Fruit fly (Drosophila melanogaster): Measurements from ENCODE around the gene TfIIEbeta.

TfIIEbeta gene

dm6 chr3L:4254301-4254834 lies 32.5 kb upstream of the TfIIEbeta start, which contains the start of the genes ago and CG1265 (continued):
- no peak for TF ChIP-seq tx (GFP tag; optimal IDR thresholded peaks at IDR 0.05)
- TF ChIP-seq CG17612 (GFP tag; IDR thresholded peaks at IDR 0.05): no peak
- TF ChIP-seq Meics (GFP tag; optimal IDR thresholded peaks at IDR 0.05): peak; percentile 55
- TF ChIP-seq bowl (GFP tag; IDR thresholded peaks at IDR 0.05): no peak
- peak; percentile 45 for TF ChIP-seq CG33557 (GFP tag; optimal IDR thresholded peaks at IDR 0.05)
- TF ChIP-seq sug (tag; optimal IDR thresholded peaks at IDR 0.05): peak; percentile 43
- peak; percentile 47 for TF ChIP-seq CG30020 (tag; optimal IDR thresholded peaks at IDR 0.05)
- TF ChIP-seq CG7271 (tag; optimal IDR thresholded peaks at IDR 0.05): no peak
- peak; percentile 57 for TF ChIP-seq CG10209 (GFP tag; optimal IDR thresholded peaks at IDR 0.05)
- TF ChIP-seq dmrt11E (tag; optimal IDR thresholded peaks at IDR 0.05): peak; percentile 23
- peak; percentile 14 for TF ChIP-seq pzg (GFP tag; optimal IDR thresholded peaks at IDR 0.05)
- TF ChIP-seq CG6765 (GFP tag; optimal IDR thresholded peaks at IDR 0.05): no peak
- peak; percentile 6; the same call in 1 of the 3 replicates for TF ChIP-seq ci (GFP tag; IDR thresholded peaks at IDR 0.05)
- TF ChIP-seq gsb-n (tag; optimal IDR thresholded peaks at IDR 0.05): no peak
- TF ChIP-seq CG2678 (tag; optimal IDR thresholded peaks at IDR 0.05): peak; percentile 54
- TF ChIP-seq CG31365 (tag; optimal IDR thresholded peaks at IDR 0.05): no peak
- peak; percentile 49 for TF ChIP-seq NfI (GFP tag; optimal IDR thresholded peaks at IDR 0.05)
- TF ChIP-seq CG12299 (tag; optimal IDR thresholded peaks at IDR 0.05): no peak
- peak; percentile 3 for TF ChIP-seq az2 (GFP tag; optimal IDR thresholded peaks at IDR 0.05)
- TF ChIP-seq GATAe (GFP tag; conservative IDR thresholded peaks at IDR 0.05): no peak
- peak; percentile 66 for TF ChIP-seq E2f2 (GFP tag; IDR thresholded peaks at IDR 0.05)
- TF ChIP-seq Elba2 (GFP tag; optimal IDR thresholded peaks at IDR 0.05): no peak
- TF ChIP-seq CG14441 (GFP tag; IDR thresholded peaks at IDR 0.05): peak; percentile 39; the same call in 1 of the 2 replicates
- peak; percentile 39; the same call in 2 of the 4 replicates for TF ChIP-seq Dll (GFP tag; IDR thresholded peaks at IDR 0.05; ENCODE audit: partially characterized antibody)
- peak; percentile 9; the same call in 1 of the 2 replicates for TF ChIP-seq CG10366 (GFP tag; IDR thresholded peaks at IDR 0.05)
- peak in 1 of 2 experiments; percentile 55 for TF ChIP-seq Hr51 (GFP tag; optimal IDR thresholded peaks at IDR 0.05)
- TF ChIP-seq CG6254 (GFP tag; optimal IDR thresholded peaks at IDR 0.05): no peak
- peak; percentile 8 for TF ChIP-seq zfh2 (GFP tag; optimal IDR thresholded peaks at IDR 0.05)
- TF ChIP-seq slp2 (GFP tag; optimal IDR thresholded peaks at IDR 0.05): no peak
- no peak for TF ChIP-seq ftz-f1 (GFP tag; optimal IDR thresholded peaks at IDR 0.05)
- TF ChIP-seq her (GFP tag; optimal IDR thresholded peaks at IDR 0.05): no peak
- TF ChIP-seq gfzf (GFP tag; optimal IDR thresholded peaks at IDR 0.05): peak; percentile 73
- TF ChIP-seq CG6689 (GFP tag; IDR thresholded peaks at IDR 0.05): peak; percentile 38; the same call in 1 of the 2 replicates
- peak; percentile 31 for TF ChIP-seq Oli (tag; optimal IDR thresholded peaks at IDR 0.05)
- no peak for TF ChIP-seq Nf-YA (GFP tag; IDR thresholded peaks at IDR 0.05)
- peak; percentile 48 for TF ChIP-seq Ssrp (tag; optimal IDR thresholded peaks at IDR 0.05)
- peak; percentile 46 for TF ChIP-seq CG7372 (GFP tag; IDR thresholded peaks at IDR 0.05)
- no peak for TF ChIP-seq aop (GFP tag; IDR thresholded peaks at IDR 0.05)
- 0 out of 3 replicates have a peak, but pooled peaks have one; percentile 30 for TF ChIP-seq knrl (GFP tag; IDR thresholded peaks at IDR 0.05; ENCODE audit: partially characterized antibody)
- no peak for TF ChIP-seq crc (GFP tag; optimal IDR thresholded peaks at IDR 0.05)
- peak; percentile 51 for TF ChIP-seq phol (tag; optimal IDR thresholded peaks at IDR 0.05)
- TF ChIP-seq Drgx (GFP tag; IDR thresholded peaks at IDR 0.05): peak; percentile 25; the same call in 1 of the 2 replicates
- TF ChIP-seq CG2712 (tag; optimal IDR thresholded peaks at IDR 0.05): peak; percentile 69
- peak; percentile 31; the same call in 1 of the 2 replicates for TF ChIP-seq sens-2 (GFP tag; IDR thresholded peaks at IDR 0.05)
- no peak for TF ChIP-seq B-H1 (GFP tag; IDR thresholded peaks at IDR 0.05)
- TF ChIP-seq vvl (GFP tag; IDR thresholded peaks at IDR 0.05): peak; percentile 34; the same call in 1 of the 2 replicates
- TF ChIP-seq CG13424 (tag; optimal IDR thresholded peaks at IDR 0.05): peak; percentile 57
- no peak; the same call in 1 of the 2 replicates for TF ChIP-seq MBD-R2 (GFP tag; IDR thresholded peaks at IDR 0.05)
- TF ChIP-seq ken (GFP tag; IDR thresholded peaks at IDR 0.05): peak; percentile 41; the same call in 1 of the 3 replicates
- TF ChIP-seq CoRest (tag; optimal IDR thresholded peaks at IDR 0.05): peak; percentile 71
